Worm (Caenorhabditis elegans): ENCODE results near the gene sld-5.

sld-5 gene

ce11 chrV:20192102-20192880, 45.3 kb downstream of the sld-5 start, which contains the start of the genes fbxa-115 and Y113G7B.27:
Gene fbxa-115 (minus strand): TSS chrV:20192152.
Gene Y113G7B.27 (plus strand): TSS chrV:20192830.
- TF ChIP-seq ceh-24 (tag; optimal IDR thresholded peaks at IDR 0.05): no peak
- no peak for TF ChIP-seq hlh-8 (tag; optimal IDR thresholded peaks at IDR 0.05)
- TF ChIP-seq pag-3 (tag; optimal IDR thresholded peaks at IDR 0.05; ENCODE audit: borderline replicate concordance): no peak
- TF ChIP-seq hlh-13 (GFP tag; optimal IDR thresholded peaks at IDR 0.05): no peak
- TF ChIP-seq ceh-9 (tag; optimal IDR thresholded peaks at IDR 0.05): no peak
- no peak for TF ChIP-seq K09A11.1 (tag; optimal IDR thresholded peaks at IDR 0.05; ENCODE audit: insufficient read depth)
- TF ChIP-seq mec-3 (tag; optimal IDR thresholded peaks at IDR 0.05; ENCODE audit: borderline replicate concordance): no peak
- no peak for TF ChIP-seq ref-2 (tag; optimal IDR thresholded peaks at IDR 0.05)
- no peak for TF ChIP-seq nhr-11 (tag; optimal IDR thresholded peaks at IDR 0.05)
- no peak for TF ChIP-seq unc-3 (GFP tag; conservative IDR thresholded peaks at IDR 0.05)
- TF ChIP-seq unc-3 (tag; optimal IDR thresholded peaks at IDR 0.05): no peak
- TF ChIP-seq ets-4 (tag; optimal IDR thresholded peaks at IDR 0.05): no peak
- TF ChIP-seq ahr-1 (tag; optimal IDR thresholded peaks at IDR 0.05): no peak
- no peak for TF ChIP-seq gmeb-2 (tag; optimal IDR thresholded peaks at IDR 0.05)
- TF ChIP-seq zip-5 (tag; optimal IDR thresholded peaks at IDR 0.05): no peak
- TF ChIP-seq ceh-19 (GFP tag; optimal IDR thresholded peaks at IDR 0.05): no peak
- no peak for TF ChIP-seq sox-4 (tag; optimal IDR thresholded peaks at IDR 0.05)
- no peak for TF ChIP-seq hlh-30 (tag; optimal IDR thresholded peaks at IDR 0.05; ENCODE audit: insufficient read depth)
- TF ChIP-seq fkh-6 (tag; optimal IDR thresholded peaks at IDR 0.05): no peak

DNA sequence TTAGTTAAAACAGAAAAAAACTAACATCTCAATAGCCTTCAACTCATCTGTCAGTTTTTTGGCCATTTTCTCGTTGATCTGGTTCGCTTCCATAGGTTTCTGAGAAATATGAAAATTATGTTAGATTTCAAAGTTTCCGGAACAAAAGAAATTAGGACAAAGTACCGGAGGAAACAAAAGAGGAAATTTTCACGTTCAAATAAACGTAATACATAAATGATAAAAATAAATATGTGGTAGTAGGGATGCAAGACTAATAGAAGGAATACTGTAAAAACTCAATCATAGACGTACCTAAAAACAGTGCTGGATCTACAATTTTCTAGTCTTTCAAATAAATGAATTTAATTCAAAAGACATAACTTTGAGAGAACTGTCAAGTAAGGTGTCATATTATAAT, 48.8 kb downstream of the sld-5 start, which contains the start of gene fbxa-116:
TSS of gene fbxa-116 (minus strand) at position 101 of the 400 bp plus-strand sequence.
- TF ChIP-seq pat-9 (tag; optimal IDR thresholded peaks at IDR 0.05) (no peak), che-1 (tag; optimal IDR thresholded peaks at IDR 0.05) (no peak), syd-9 (tag; optimal IDR thresholded peaks at IDR 0.05) (no peak), ceh-45 (GFP tag; IDR thresholded peaks at IDR 0.05) (no peak), ama-1 (optimal IDR thresholded peaks at IDR 0.05) (no peak), elt-2 (tag; optimal IDR thresholded peaks at IDR 0.05) (no peak), ahr-1 (tag; optimal IDR thresholded peaks at IDR 0.05) (no peak), pag-3 (tag; optimal IDR thresholded peaks at IDR 0.05; ENCODE audit: borderline replicate concordance) (no peak), pha-4 (tag; optimal IDR thresholded peaks at IDR 0.05) (no peak), dve-1 (tag; optimal IDR thresholded peaks at IDR 0.05) (no peak), sdc-2 (tag; optimal IDR thresholded peaks at IDR 0.05) (no peak)

- TF ChIP-seq ceh-19 (GFP tag; optimal IDR thresholded peaks at IDR 0.05) (no peak), nfya-1 (tag; optimal IDR thresholded peaks at IDR 0.05) (no peak), hlh-30 (tag; optimal IDR thresholded peaks at IDR 0.05; ENCODE audit: insufficient read depth) (no peak), ceh-2 (tag; optimal IDR thresholded peaks at IDR 0.05) (no peak), pha-4 (tag; optimal IDR thresholded peaks at IDR 0.05) (no peak)
Observed at ce11 chrV:20186579-20186978, 51.0 kb downstream of the sld-5 start, which contains the start of gene srz-16. Gene srz-16 (minus strand): TSS chrV:20186679.
